Fruit fly (Drosophila melanogaster): ENCODE results near the gene CG42249.
A peak's percentile ranks its signal among the peaks of the same experiment; 100 is the strongest.

Gene CG42249

DNA sequence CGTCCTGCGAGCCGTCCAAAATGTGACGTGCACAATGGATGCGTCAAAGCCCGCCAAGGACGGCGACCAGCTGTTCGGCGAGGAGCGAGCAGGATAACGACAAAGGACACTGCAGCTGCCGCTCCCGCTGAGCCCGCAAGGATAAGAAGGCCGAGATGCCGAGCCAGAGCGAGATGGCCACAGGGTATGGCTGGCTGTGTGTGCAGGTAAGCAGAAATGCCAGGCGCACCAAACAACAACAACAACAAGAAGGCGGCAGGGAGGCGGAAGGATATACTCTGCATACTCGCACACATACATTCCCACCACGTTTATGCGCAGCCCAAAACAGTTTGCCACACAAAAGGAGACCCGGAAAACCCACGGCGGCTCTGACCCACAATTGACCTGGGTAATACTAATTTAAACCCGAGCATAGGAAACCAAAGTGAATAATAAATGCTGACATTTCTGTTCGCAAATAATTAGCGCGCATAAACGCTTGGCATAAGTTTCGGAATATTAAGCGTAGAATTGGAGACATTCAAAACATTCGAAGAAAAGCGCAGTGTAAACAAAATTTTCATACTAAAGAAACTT lies 50.6 kb downstream of the CG42249 start (continued):
- TF ChIP-seq esg (GFP tag; conservative IDR thresholded peaks at IDR 0.05), result no peak
- no peak for TF ChIP-seq schlank (tag; optimal IDR thresholded peaks at IDR 0.05)
- TF ChIP-seq gfzf (GFP tag; optimal IDR thresholded peaks at IDR 0.05), result no peak
- no peak for TF ChIP-seq CG4617 (GFP tag; optimal IDR thresholded peaks at IDR 0.05; ENCODE audit: borderline replicate concordance)
- no peak for TF ChIP-seq CG11247 (GFP tag; IDR thresholded peaks at IDR 0.05)
- TF ChIP-seq CG34376 (GFP tag; optimal IDR thresholded peaks at IDR 0.05), result no peak
- TF ChIP-seq CG13296 (GFP tag; optimal IDR thresholded peaks at IDR 0.05), result no peak
- no peak for TF ChIP-seq br (optimal IDR thresholded peaks at IDR 0.05)
- peak; percentile 21 for TF ChIP-seq unpg (GFP tag; optimal IDR thresholded peaks at IDR 0.05)
- no peak for TF ChIP-seq CG18011 (GFP tag; optimal IDR thresholded peaks at IDR 0.05)
- no peak for TF ChIP-seq eve (GFP tag; optimal IDR thresholded peaks at IDR 0.05)
- TF ChIP-seq CG43689 (GFP tag; IDR thresholded peaks at IDR 0.05), result no peak
- peak; percentile 87 for TF ChIP-seq sens (GFP tag)
- TF ChIP-seq zfh1 (GFP tag; IDR thresholded peaks at IDR 0.05), result peak; percentile 79
- no peak for TF ChIP-seq Hr78 (GFP tag; optimal IDR thresholded peaks at IDR 0.05)
- peak in 1 of 2 experiments; percentile 8 for TF ChIP-seq chif (GFP tag; optimal IDR thresholded peaks at IDR 0.05)
- no peak for TF ChIP-seq zf30C (GFP tag; optimal IDR thresholded peaks at IDR 0.05)
- TF ChIP-seq CG18262 (tag; optimal IDR thresholded peaks at IDR 0.05), result peak; percentile 22
- no peak for TF ChIP-seq crol (GFP tag; IDR thresholded peaks at IDR 0.05)
- TF ChIP-seq hb (GFP tag; IDR thresholded peaks at IDR 0.05; ENCODE audit: partially characterized antibody), result no peak
- no peak for TF ChIP-seq wor (GFP tag; IDR thresholded peaks at IDR 0.05)
- TF ChIP-seq toy (GFP tag; IDR thresholded peaks at IDR 0.05), result no peak
- no peak for TF ChIP-seq hkb (optimal IDR thresholded peaks at IDR 0.05)
- peak; percentile 64 for TF ChIP-seq hkb (GFP tag; IDR thresholded peaks at IDR 0.05)
- no peak for TF ChIP-seq CG9215 (GFP tag; IDR thresholded peaks at IDR 0.05)
- no peak for TF ChIP-seq inv (GFP tag; IDR thresholded peaks at IDR 0.05; ENCODE audit: partially characterized antibody)
- no peak for TF ChIP-seq dan (GFP tag; IDR thresholded peaks at IDR 0.05)
- TF ChIP-seq CG34422 (GFP tag; IDR thresholded peaks at IDR 0.05), result no peak
- peak; percentile 44 for TF ChIP-seq gem (tag; optimal IDR thresholded peaks at IDR 0.05)
- TF ChIP-seq CG10979 (tag; optimal IDR thresholded peaks at IDR 0.05), result peak; percentile 30
- no peak for TF ChIP-seq kay (GFP tag; optimal IDR thresholded peaks at IDR 0.05)
- peak; percentile 3 for TF ChIP-seq CG7786 (GFP tag; optimal IDR thresholded peaks at IDR 0.05)
- TF ChIP-seq Dp (GFP tag; optimal IDR thresholded peaks at IDR 0.05), result no peak
- TF ChIP-seq CG17328 (GFP tag; IDR thresholded peaks at IDR 0.05), result 0 out of 2 replicates have a peak, but pooled peaks have one; percentile 14
- no peak for TF ChIP-seq rib (GFP tag; IDR thresholded peaks at IDR 0.05)
- TF ChIP-seq CG7963 (GFP tag; IDR thresholded peaks at IDR 0.05; ENCODE audit: partially characterized antibody), result no peak
- TF ChIP-seq Awh (GFP tag; IDR thresholded peaks at IDR 0.05), result no peak; the same call in 1 of the 2 replicates
- no peak for TF ChIP-seq cg (GFP tag; optimal IDR thresholded peaks at IDR 0.05)
- no peak for TF ChIP-seq CG12942 (GFP tag; optimal IDR thresholded peaks at IDR 0.05)
- no peak for TF ChIP-seq CG3065 (GFP tag; optimal IDR thresholded peaks at IDR 0.05)
- no peak for TF ChIP-seq fd64A (GFP tag; optimal IDR thresholded peaks at IDR 0.05)
- no peak for TF ChIP-seq chinmo (GFP tag; IDR thresholded peaks at IDR 0.05; ENCODE audit: partially characterized antibody)
- TF ChIP-seq luna (GFP tag; optimal IDR thresholded peaks at IDR 0.05), result no peak
- no peak for TF ChIP-seq ssp (GFP tag; IDR thresholded peaks at IDR 0.05)
- no peak for TF ChIP-seq bbx (GFP tag; IDR thresholded peaks at IDR 0.05; ENCODE audit: partially characterized antibody)
- TF ChIP-seq CG6175 (GFP tag; IDR thresholded peaks at IDR 0.05), result no peak
- TF ChIP-seq Lhr (GFP tag; optimal IDR thresholded peaks at IDR 0.05), result no peak
- no peak for TF ChIP-seq cato (GFP tag; optimal IDR thresholded peaks at IDR 0.05; ENCODE audit: borderline replicate concordance)
- TF ChIP-seq Opbp (GFP tag; IDR thresholded peaks at IDR 0.05; ENCODE audit: partially characterized antibody), result no peak
- TF ChIP-seq CG5245 (GFP tag; optimal IDR thresholded peaks at IDR 0.05), result no peak
- TF ChIP-seq Chrac-16 (GFP tag; optimal IDR thresholded peaks at IDR 0.05), result no peak

Measured in whole organism, embryonic.